Worm (Caenorhabditis elegans) whole organism, L1 larva: ENCODE data around the gene pmk-1.
A peak's percentile ranks its signal among the peaks of the same experiment; 100 is the strongest.

Experiments
- C16A3.4 ChIP-seq: fragments of 150-350 bp; optimal IDR thresholded peaks from 2 replicates; lab custom pipeline; 2014; ENCODE audit warnings: missing biosample characterization, missing genetic modification characterization
- F16B12.6 ChIP-seq: fragments of 150-350 bp; optimal IDR thresholded peaks from 2 replicates; lab custom pipeline; 2014; ENCODE audit warnings: missing biosample characterization, missing genetic modification characterization
- ceh-8 ChIP-seq: fragments of 200-800 bp; sonication (Bioruptor generic); optimal IDR thresholded peaks from 2 replicates; lab custom pipeline; 2018; ENCODE audit warnings: mild to moderate bottlenecking, missing genetic modification characterization, moderate library complexity, missing compliant biosample characterization
- ceh-82 ChIP-seq, 3 experiments: fragments of 150-350 bp in 1 of 3; sonication (generic microtip) in 2 of 3; optimal IDR thresholded peaks; 2 replicates each; lab custom pipeline; 2014 to 2017; ENCODE audit warnings: missing biosample characterization in 3 of 3, missing genetic modification characterization in 3 of 3
- dpl-1 ChIP-seq, 3 experiments: fragments of 150-350 bp in 2 of 3; sonication (generic microtip) in 1 of 3; optimal IDR thresholded peaks; 2 replicates each; lab custom pipeline; 2014 to 2017; ENCODE audit warnings: missing biosample characterization in 3 of 3, missing genetic modification characterization in 3 of 3, missing genetic modification reagents in 3 of 3
- dsc-1 ChIP-seq: sonication (generic microtip); optimal IDR thresholded peaks from 2 replicates; lab custom pipeline; 2016; ENCODE audit warnings: mild to moderate bottlenecking, missing genetic modification characterization, missing compliant biosample characterization
- efl-1 ChIP-seq, 4 experiments: fragments of 150-350 bp; optimal IDR thresholded peaks in 3 of 4; peaks in 1 of 4; 1 replicate in 1 of 4; 2 replicates in 3 of 4; lab custom pipeline; 2014; ENCODE audit warnings: missing biosample characterization in 2 of 4, missing genetic modification characterization in 2 of 4, missing genetic modification reagents in 2 of 4
- efl-3 ChIP-seq: fragments of 200-800 bp; sonication (Bioruptor generic); optimal IDR thresholded peaks from 2 replicates; lab custom pipeline; 2018; ENCODE audit warnings: mild to moderate bottlenecking, missing genetic modification characterization, missing compliant biosample characterization
- elt-2 ChIP-seq: sonication (generic microtip); optimal IDR thresholded peaks from 2 replicates; lab custom pipeline; 2016; ENCODE audit warnings: missing genetic modification characterization, mild to moderate bottlenecking, inconsistent platforms, missing compliant biosample characterization, missing genetic modification reagents
- elt-3 ChIP-seq, 6 experiments: fragments of 150-350 bp in 1 of 6; sonication (generic microtip); optimal IDR thresholded peaks; 2 replicates each; lab custom pipeline; 2017 to 2018; ENCODE audit warnings: missing biosample characterization in 6 of 6, missing genetic modification characterization in 6 of 6, inconsistent platforms in 1 of 6
- fkh-4 ChIP-seq: sonication (generic microtip); optimal IDR thresholded peaks from 2 replicates; lab custom pipeline; 2016; ENCODE audit warnings: missing compliant biosample characterization, missing genetic modification characterization, borderline replicate concordance
- fos-1 ChIP-seq: fragments of 150-350 bp; optimal IDR thresholded peaks from 2 replicates; lab custom pipeline; 2014; ENCODE audit warnings: missing biosample characterization, missing genetic modification characterization
- hpl-2 ChIP-seq: fragments of 150-350 bp; optimal IDR thresholded peaks from 2 replicates; lab custom pipeline; 2014; ENCODE audit warnings: missing biosample characterization, missing genetic modification reagents, missing genetic modification characterization
- irx-1 ChIP-seq: sonication (generic microtip); optimal IDR thresholded peaks from 2 replicates; lab custom pipeline; 2016; ENCODE audit warnings: missing genetic modification characterization, missing compliant biosample characterization
- jun-1 ChIP-seq: fragments of 150-350 bp; optimal IDR thresholded peaks from 2 replicates; lab custom pipeline; 2014; ENCODE audit warnings: missing biosample characterization, missing genetic modification reagents, missing genetic modification characterization
- lin-13 ChIP-seq: fragments of 150-350 bp; optimal IDR thresholded peaks from 2 replicates; lab custom pipeline; 2014; ENCODE audit warnings: missing biosample characterization, missing genetic modification reagents, missing genetic modification characterization
- lin-14 ChIP-seq: fragments of 200-800 bp; sonication (Bioruptor generic); optimal IDR thresholded peaks from 2 replicates; lab custom pipeline; 2018; ENCODE audit warnings: mild to moderate bottlenecking, missing genetic modification characterization, moderate library complexity, missing compliant biosample characterization
- lin-35 ChIP-seq, 2 experiments: fragments of 150-350 bp; optimal IDR thresholded peaks; 2 replicates each; lab custom pipeline; 2014; ENCODE audit warnings: missing biosample characterization in 2 of 2, missing genetic modification characterization in 2 of 2, missing genetic modification reagents in 2 of 2
- lin-39 ChIP-seq: fragments of 150-350 bp; optimal IDR thresholded peaks from 2 replicates; lab custom pipeline; 2014; ENCODE audit warnings: missing biosample characterization, missing genetic modification reagents, missing genetic modification characterization
- lir-3 ChIP-seq: sonication (generic microtip); optimal IDR thresholded peaks from 2 replicates; lab custom pipeline; 2016; ENCODE audit warnings: mild to moderate bottlenecking, missing genetic modification characterization, moderate library complexity, missing compliant biosample characterization; ENCODE audit not compliant: poor library complexity
- lsy-2 ChIP-seq, 2 experiments: fragments of 150-350 bp; optimal IDR thresholded peaks; 2 replicates each; lab custom pipeline; 2014; ENCODE audit warnings: missing biosample characterization in 2 of 2, missing genetic modification characterization in 2 of 2
- mdl-1 ChIP-seq, 2 experiments: fragments of 150-350 bp; optimal IDR thresholded peaks; 2 replicates each; lab custom pipeline; 2014 to 2017; ENCODE audit warnings: missing biosample characterization in 2 of 2, missing genetic modification characterization in 2 of 2, inconsistent platforms in 1 of 2
- mef-2 ChIP-seq: fragments of 150-350 bp; optimal IDR thresholded peaks from 2 replicates; lab custom pipeline; 2014; ENCODE audit warnings: missing biosample characterization, missing genetic modification characterization
- mep-1 ChIP-seq: fragments of 150-350 bp; optimal IDR thresholded peaks from 2 replicates; lab custom pipeline; 2014; ENCODE audit warnings: missing biosample characterization, missing genetic modification characterization
- nhr-19 ChIP-seq: fragments of 200-800 bp; sonication (Bioruptor generic); conservative IDR thresholded peaks from 2 replicates; pipeline ENCODE4 v1.3.6; 2022; ENCODE audit warnings: missing genetic modification characterization, missing compliant biosample characterization
- nhr-20 ChIP-seq: sonication (generic microtip); optimal IDR thresholded peaks from 2 replicates; lab custom pipeline; 2016; ENCODE audit warnings: mild to moderate bottlenecking, missing genetic modification characterization, missing compliant biosample characterization
- nhr-47 ChIP-seq: sonication (generic microtip); optimal IDR thresholded peaks from 2 replicates; lab custom pipeline; 2016; ENCODE audit warnings: mild to moderate bottlenecking, missing genetic modification characterization, moderate library complexity, missing compliant biosample characterization
- nhr-71 ChIP-seq: sonication (generic microtip); optimal IDR thresholded peaks from 2 replicates; lab custom pipeline; 2016; ENCODE audit warnings: mild to moderate bottlenecking, missing genetic modification characterization, moderate library complexity, missing compliant biosample characterization
- nhr-76 ChIP-seq: sonication (generic microtip); optimal IDR thresholded peaks from 2 replicates; lab custom pipeline; 2017; ENCODE audit warnings: missing biosample characterization, missing genetic modification characterization
- nhr-77 ChIP-seq: fragments of 150-350 bp; optimal IDR thresholded peaks from 2 replicates; lab custom pipeline; 2014; ENCODE audit warnings: missing biosample characterization, missing genetic modification characterization
- nhr-90 ChIP-seq: sonication (generic microtip); optimal IDR thresholded peaks from 2 replicates; lab custom pipeline; 2016; ENCODE audit warnings: mild to moderate bottlenecking, missing genetic modification characterization, missing compliant biosample characterization; ENCODE audit not compliant: poor library complexity
- pax-3 ChIP-seq: fragments of 200-800 bp; sonication (Bioruptor generic); optimal IDR thresholded peaks from 2 replicates; lab custom pipeline; 2018; ENCODE audit warnings: mild to moderate bottlenecking, missing genetic modification characterization, moderate library complexity, missing compliant biosample characterization
- rnt-1 ChIP-seq: sonication (generic microtip); optimal IDR thresholded peaks from 2 replicates; lab custom pipeline; 2016; ENCODE audit warnings: mild to moderate bottlenecking, missing genetic modification characterization, moderate library complexity, missing compliant biosample characterization
- snu-23 ChIP-seq: sonication (generic microtip); optimal IDR thresholded peaks from 2 replicates; lab custom pipeline; 2016; ENCODE audit warnings: missing genetic modification characterization, missing compliant biosample characterization
- sox-4 ChIP-seq: sonication (generic microtip); optimal IDR thresholded peaks from 2 replicates; lab custom pipeline; 2016; ENCODE audit warnings: missing genetic modification characterization, missing compliant biosample characterization
- tlp-1 ChIP-seq: fragments of 150-350 bp; optimal IDR thresholded peaks from 2 replicates; lab custom pipeline; 2014; ENCODE audit warnings: missing biosample characterization, missing genetic modification characterization
- unc-62 ChIP-seq: fragments of 150-350 bp; optimal IDR thresholded peaks from 2 replicates; lab custom pipeline; 2014; ENCODE audit warnings: missing biosample characterization, missing genetic modification reagents, missing genetic modification characterization
- vab-15 ChIP-seq: sonication (generic microtip); optimal IDR thresholded peaks from 2 replicates; lab custom pipeline; 2017; ENCODE audit warnings: missing genotype, mild to moderate bottlenecking, missing genetic modification characterization, missing compliant biosample characterization
- ztf-4 ChIP-seq: fragments of 150-350 bp; optimal IDR thresholded peaks from 2 replicates; lab custom pipeline; 2014; ENCODE audit warnings: missing biosample characterization, missing genetic modification characterization

pmk-1 gene

DNA sequence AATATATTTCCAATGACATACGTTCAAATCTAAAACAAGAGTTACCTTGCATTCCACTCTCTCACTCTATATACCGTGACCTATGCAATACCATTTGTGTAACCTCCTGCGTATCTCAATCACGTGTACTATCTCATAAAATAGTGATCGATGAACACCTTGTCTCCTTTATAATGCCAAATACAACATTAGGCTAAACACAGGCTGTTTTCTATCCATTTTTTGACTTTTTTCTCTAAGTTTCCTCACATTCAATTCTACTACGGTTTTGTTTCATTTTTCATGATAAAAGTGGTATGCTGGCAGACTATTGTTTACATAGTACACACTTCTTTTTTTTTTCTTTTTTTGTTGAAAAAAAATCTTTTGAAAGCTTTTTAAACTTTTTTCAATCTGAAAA lies 2.3 kb upstream of the pmk-1 start (continued):
- TF ChIP-seq nhr-19 (GFP tag; lab: Robert Waterston, UW), result peak; percentile 17; the same call in 1 of the 2 replicates
- TF ChIP-seq hpl-2 (GFP tag; lab: Kevin White, UChicago), result no peak
- TF ChIP-seq nhr-71 (tag; lab: Kevin White, UChicago), result peak; percentile 65
- TF ChIP-seq C16A3.4 (tag; lab: Kevin White, UChicago), result peak; percentile 31
- TF ChIP-seq fkh-4, result no peak
- peak; percentile 76 for TF ChIP-seq snu-23 (GFP tag; lab: Kevin White, UChicago)
- TF ChIP-seq lin-35 (GFP tag; optimal IDR thresholded peaks at IDR 0.05; lab: Kevin White, UChicago), result peak in 1 of 2 experiments; percentile 74
- peak; percentile 23 for TF ChIP-seq nhr-47 (tag; lab: Kevin White, UChicago)
- TF ChIP-seq lin-14 (GFP tag; lab: Kevin White, UChicago), result peak; percentile 86
- TF ChIP-seq dpl-1 (GFP tag; optimal IDR thresholded peaks at IDR 0.05; lab: Kevin White, UChicago), result peak in 1 of 3 experiments; percentile 29
- peak; percentile 75 for TF ChIP-seq nhr-20
- no peak for TF ChIP-seq rnt-1 (tag; lab: Kevin White, UChicago)
- peak; percentile 17 for TF ChIP-seq lir-3 (tag; lab: Kevin White, UChicago)
- TF ChIP-seq lin-13, result no peak
- no peak for TF ChIP-seq F16B12.6 (tag; lab: Kevin White, UChicago)
- peak; percentile 34 for TF ChIP-seq mep-1 (tag; lab: Kevin White, UChicago)
- no peak for TF ChIP-seq sox-4 (tag; lab: Kevin White, UChicago)
- no peak for TF ChIP-seq ceh-8
- TF ChIP-seq mef-2, result no peak
- TF ChIP-seq unc-62, result no peak
- TF ChIP-seq tlp-1 (tag; lab: Kevin White, UChicago), result no peak
- TF ChIP-seq efl-3 (GFP tag; lab: Kevin White, UChicago), result no peak
- TF ChIP-seq elt-3 (tag; optimal IDR thresholded peaks at IDR 0.05; lab: Kevin White, UChicago), result peak in 2 of 6 experiments; percentile 34 to 64
- TF ChIP-seq irx-1, result peak; percentile 11
- TF ChIP-seq mdl-1 (tag; optimal IDR thresholded peaks at IDR 0.05; lab: Kevin White, UChicago), result peak in 1 of 2 experiments; percentile 71
- TF ChIP-seq elt-2 (tag; lab: Kevin White, UChicago), result peak; percentile 28
- peak; percentile 51 for TF ChIP-seq nhr-90

- TF ChIP-seq nhr-19 (GFP tag; lab: Robert Waterston, UW) (peak; percentile 10; the same call in 1 of the 2 replicates), jun-1 (tag; lab: Kevin White, UChicago) (peak; percentile 24), nhr-76 (no peak), vab-15 (tag; lab: Kevin White, UChicago) (no peak), lin-35 (GFP tag; optimal IDR thresholded peaks at IDR 0.05; lab: Kevin White, UChicago) (peak in 1 of 2 experiments; percentile 35), lin-39 (tag; lab: Kevin White, UChicago) (no peak), lsy-2 (tag; optimal IDR thresholded peaks at IDR 0.05; lab: Kevin White, UChicago) (peak in 1 of 2 experiments; percentile 3), nhr-20 (peak; percentile 24), ztf-4 (tag; lab: Kevin White, UChicago) (no peak), efl-1 (optimal IDR thresholded peaks at IDR 0.05; lab: Kevin White, UChicago) (no peak), efl-1 (GFP tag; optimal IDR thresholded peaks at IDR 0.05 in 1 of 2; lab: Kevin White, UChicago) (no peak), dsc-1 (tag; lab: Kevin White, UChicago) (peak; percentile 18), elt-2 (tag; lab: Kevin White, UChicago) (peak; percentile 83), nhr-71 (tag; lab: Kevin White, UChicago) (peak; percentile 32)
These were observed 3.1 kb downstream of the pmk-1 start for ce11 chrIV:8151721-8152120.

DNA sequence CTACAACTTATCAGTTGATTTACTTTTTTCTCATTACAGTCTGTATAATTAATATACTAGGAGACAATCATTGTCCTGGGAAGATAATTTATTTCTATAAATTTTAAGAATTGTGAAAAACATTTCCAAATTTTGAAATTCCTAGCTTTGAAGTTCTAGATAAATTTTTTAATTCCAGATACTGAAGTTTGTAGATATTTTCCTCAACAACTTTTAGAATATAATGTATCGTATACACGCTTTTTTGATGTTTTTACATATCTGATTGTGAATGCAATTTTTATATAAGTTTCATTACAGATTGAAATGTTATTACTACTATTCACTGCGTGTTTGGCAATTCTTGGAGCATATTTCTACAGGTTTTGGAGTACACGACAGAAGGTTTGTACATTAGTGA lies 3.6 kb downstream of the pmk-1 start, which contains the start of gene faah-2:
faah-2 (plus strand) TSS at position 301 of the 400 bp plus-strand sequence.
- TF ChIP-seq nhr-76 (no peak), efl-1 (optimal IDR thresholded peaks at IDR 0.05; lab: Kevin White, UChicago) (no peak), efl-1 (GFP tag; optimal IDR thresholded peaks at IDR 0.05 in 1 of 2; lab: Kevin White, UChicago) (no peak), ceh-82 (tag; optimal IDR thresholded peaks at IDR 0.05; lab: Kevin White, UChicago) (no peak), lin-35 (GFP tag; optimal IDR thresholded peaks at IDR 0.05; lab: Kevin White, UChicago) (no peak), fos-1 (tag; lab: Kevin White, UChicago) (no peak), pax-3 (tag; lab: Kevin White, UChicago) (no peak), nhr-77 (tag; lab: Kevin White, UChicago) (no peak)
